Worm (Caenorhabditis elegans) whole organism, young adult: Measurements from ENCODE around the gene ctns-1.

Source experiments
- B0261.1 ChIP-seq: sonication (generic microtip); optimal IDR thresholded peaks from 2 replicates; lab custom pipeline; 2016; ENCODE audit warnings: mild to moderate bottlenecking, missing genetic modification characterization, moderate library complexity, missing compliant biosample characterization
- B0336.3 ChIP-seq: fragments of 200-800 bp; sonication (Bioruptor generic); IDR thresholded peaks from 2 replicates; pipeline ENCODE4 v1.3.6; 2022; ENCODE audit warnings: missing genetic modification characterization, missing compliant biosample characterization
- F10E7.11 ChIP-seq: sonication (generic microtip); optimal IDR thresholded peaks from 2 replicates; lab custom pipeline; 2017; ENCODE audit warnings: mild to moderate bottlenecking, missing genetic modification characterization, moderate library complexity, missing compliant biosample characterization
- F22D6.2 ChIP-seq: sonication (generic microtip); optimal IDR thresholded peaks from 2 replicates; lab custom pipeline; 2016; ENCODE audit warnings: mild to moderate bottlenecking, missing genetic modification characterization, missing compliant biosample characterization
- F23B12.7 ChIP-seq: sonication (generic microtip); optimal IDR thresholded peaks from 2 replicates; lab custom pipeline; 2017; ENCODE audit warnings: missing genetic modification characterization, mild to moderate bottlenecking, missing compliant biosample characterization, antibody characterized with exemption, moderate library complexity; ENCODE audit not compliant: insufficient read depth
- F33H1.4 ChIP-seq: fragments of 200-800 bp; sonication (Bioruptor generic); IDR thresholded peaks from 2 replicates; pipeline ENCODE4 v1.3.6; 2022; ENCODE audit warnings: missing genetic modification reagents, missing genetic modification characterization, missing compliant biosample characterization
- F37B4.10 ChIP-seq: fragments of 200-800 bp; sonication (Bioruptor generic); IDR thresholded peaks from 2 replicates; pipeline ENCODE4 v1.3.6; 2022; ENCODE audit warnings: missing genetic modification characterization, missing compliant biosample characterization
- F49E8.2 ChIP-seq: sonication (generic microtip); optimal IDR thresholded peaks from 3 replicates; lab custom pipeline; 2017; ENCODE audit warnings: missing genetic modification characterization, mild to moderate bottlenecking, missing compliant biosample characterization, antibody characterized with exemption, moderate library complexity; ENCODE audit not compliant: insufficient read depth
- Y53G8AR.9 ChIP-seq: fragments of 200-800 bp; sonication (Bioruptor generic); conservative IDR thresholded peaks from 2 replicates; pipeline ENCODE4 v1.3.6; 2022; ENCODE audit warnings: missing genetic modification reagents, missing genetic modification characterization, missing compliant biosample characterization
- Y56A3A.18 ChIP-seq: fragments of 200-800 bp; sonication (Bioruptor generic); IDR thresholded peaks from 2 replicates; pipeline ENCODE4 v1.3.6; 2022; ENCODE audit warnings: missing genetic modification reagents, missing genetic modification characterization, missing compliant biosample characterization
- Y79H2A.3 ChIP-seq: fragments of 200-800 bp; sonication (Bioruptor generic); conservative IDR thresholded peaks from 2 replicates; pipeline ENCODE4 v1.3.6; 2022; ENCODE audit warnings: missing genetic modification reagents, missing genetic modification characterization, missing compliant biosample characterization
- ama-1 ChIP-seq, 3 experiments: fragments of 150-350 bp in 1 of 3; sonication (generic microtip) in 2 of 3; optimal IDR thresholded peaks; 2 replicates each; lab custom pipeline; 2014 to 2018; ENCODE audit warnings: missing biosample characterization in 2 of 3, missing genetic modification characterization in 2 of 3, missing genetic modification reagents in 2 of 3
- aptf-3 ChIP-seq: fragments of 200-800 bp; sonication (Bioruptor generic); IDR thresholded peaks from 2 replicates; pipeline ENCODE4 v1.3.6; 2022; ENCODE audit warnings: missing genetic modification characterization, missing compliant biosample characterization
- athp-1 ChIP-seq: sonication (generic microtip); optimal IDR thresholded peaks from 2 replicates; lab custom pipeline; 2017; ENCODE audit warnings: mild to moderate bottlenecking, missing genetic modification characterization, missing compliant biosample characterization
- attf-3 ChIP-seq: fragments of 200-800 bp; sonication (Bioruptor generic); conservative IDR thresholded peaks from 2 replicates; pipeline ENCODE4 v1.3.6; 2022; ENCODE audit warnings: missing genetic modification reagents, missing genetic modification characterization, missing compliant biosample characterization
- bed-2 ChIP-seq: fragments of 200-800 bp; sonication (Bioruptor generic); IDR thresholded peaks from 2 replicates; pipeline ENCODE4 v1.3.6; 2022; ENCODE audit warnings: missing genetic modification reagents, missing genetic modification characterization, missing compliant biosample characterization
- cebp-1 ChIP-seq, 2 experiments: fragments of 200-800 bp in 1 of 2; sonication (Bioruptor generic) in 1 of 2; sonication (generic microtip) in 1 of 2; IDR thresholded peaks in 1 of 2; optimal IDR thresholded peaks in 1 of 2; 2 replicates each; pipeline versions ENCODE4 v1.3.6 to Lab custom; 2017 to 2022; ENCODE audit warnings: missing compliant biosample characterization in 2 of 2, missing genetic modification characterization in 2 of 2, mild to moderate bottlenecking in 1 of 2, missing genetic modification reagents in 1 of 2, moderate library complexity in 1 of 2
- ceh-58 ChIP-seq: fragments of 200-800 bp; sonication (Bioruptor generic); IDR thresholded peaks from 2 replicates; pipeline ENCODE4 v1.3.6; 2022; ENCODE audit warnings: missing genetic modification characterization, missing compliant biosample characterization
- ceh-79 ChIP-seq: sonication (generic microtip); optimal IDR thresholded peaks from 2 replicates; lab custom pipeline; 2017; ENCODE audit warnings: mild to moderate bottlenecking, missing genetic modification characterization, missing compliant biosample characterization
- efl-1 ChIP-seq: fragments of 150-350 bp; optimal IDR thresholded peaks from 2 replicates; lab custom pipeline; 2014; ENCODE audit warnings: missing biosample characterization, missing genetic modification reagents, missing genetic modification characterization
- egl-18 ChIP-seq: fragments of 200-800 bp; sonication (Bioruptor generic); IDR thresholded peaks from 2 replicates; pipeline ENCODE4 v1.3.6; 2022; ENCODE audit warnings: missing genetic modification reagents, missing genetic modification characterization, missing compliant biosample characterization
- egl-44 ChIP-seq: fragments of 200-800 bp; sonication (Bioruptor generic); IDR thresholded peaks from 2 replicates; pipeline ENCODE4 v1.3.6; 2022; ENCODE audit warnings: missing genetic modification reagents, missing genetic modification characterization, missing compliant biosample characterization
- egrh-3 ChIP-seq: fragments of 200-800 bp; sonication (Bioruptor generic); IDR thresholded peaks from 2 replicates; pipeline ENCODE4 v1.3.6; 2022; ENCODE audit warnings: missing genetic modification reagents, missing genetic modification characterization, missing compliant biosample characterization
- ets-4 ChIP-seq: fragments of 200-800 bp; sonication (Bioruptor generic); optimal IDR thresholded peaks from 2 replicates; lab custom pipeline; 2018; ENCODE audit warnings: mild to moderate bottlenecking, missing genetic modification characterization, missing compliant biosample characterization
- fkh-3 ChIP-seq: sonication (generic microtip); optimal IDR thresholded peaks from 2 replicates; lab custom pipeline; 2016; ENCODE audit warnings: mild to moderate bottlenecking, missing genetic modification characterization, missing compliant biosample characterization
- him-1 ChIP-seq: sonication (generic microtip); optimal IDR thresholded peaks from 2 replicates; lab custom pipeline; 2016; ENCODE audit warnings: missing genotype, missing genetic modification reagents, missing genetic modification characterization, missing compliant biosample characterization
- hlh-12 ChIP-seq: sonication (generic microtip); optimal IDR thresholded peaks from 2 replicates; lab custom pipeline; 2016; ENCODE audit warnings: missing genetic modification characterization, missing compliant biosample characterization
- hlh-26 ChIP-seq: fragments of 200-800 bp; sonication (Bioruptor generic); conservative IDR thresholded peaks from 2 replicates; pipeline ENCODE4 v1.3.6; 2022; ENCODE audit warnings: missing genetic modification reagents, missing genetic modification characterization, missing compliant biosample characterization
- madf-10 ChIP-seq: sonication (generic microtip); optimal IDR thresholded peaks from 2 replicates; lab custom pipeline; 2016; ENCODE audit warnings: mild to moderate bottlenecking, missing genetic modification characterization, missing compliant biosample characterization
- mxl-1 ChIP-seq: sonication (generic microtip); optimal IDR thresholded peaks from 2 replicates; lab custom pipeline; 2016; ENCODE audit warnings: missing genetic modification characterization, missing compliant biosample characterization
- nfya-1 ChIP-seq: sonication (generic microtip); optimal IDR thresholded peaks from 2 replicates; lab custom pipeline; 2017; ENCODE audit warnings: antibody characterized with exemption, missing compliant biosample characterization, missing genetic modification characterization, borderline replicate concordance; ENCODE audit not compliant: insufficient read depth
- nhr-179 ChIP-seq: sonication (generic microtip); optimal IDR thresholded peaks from 2 replicates; lab custom pipeline; 2016; ENCODE audit warnings: mild to moderate bottlenecking, missing genetic modification characterization, missing compliant biosample characterization
- nhr-27 ChIP-seq: fragments of 200-800 bp; sonication (Bioruptor generic); optimal IDR thresholded peaks from 2 replicates; lab custom pipeline; 2018; ENCODE audit warnings: mild to moderate bottlenecking, missing genetic modification characterization, moderate library complexity, missing compliant biosample characterization
- nhr-80 ChIP-seq: sonication (generic microtip); optimal IDR thresholded peaks from 2 replicates; lab custom pipeline; 2016; ENCODE audit warnings: missing genetic modification characterization, missing compliant biosample characterization
- nhr-90 ChIP-seq: sonication (generic microtip); optimal IDR thresholded peaks from 2 replicates; lab custom pipeline; 2016; ENCODE audit warnings: missing genotype, mild to moderate bottlenecking, missing genetic modification characterization, missing compliant biosample characterization
- pha-4 ChIP-seq: fragments of 150-350 bp; sonication (generic microtip); optimal IDR thresholded peaks from 2 replicates; lab custom pipeline; 2014; ENCODE audit warnings: missing biosample characterization, missing genetic modification reagents, missing genetic modification characterization
- rcor-1 ChIP-seq: fragments of 200-800 bp; sonication (Bioruptor generic); IDR thresholded peaks from 2 replicates; pipeline ENCODE4 v1.3.6; 2022; ENCODE audit warnings: missing genetic modification reagents, missing genetic modification characterization, missing compliant biosample characterization
- snpc-1.1 ChIP-seq: sonication (generic microtip); optimal IDR thresholded peaks from 2 replicates; lab custom pipeline; 2017; ENCODE audit warnings: missing genetic modification characterization, mild to moderate bottlenecking, missing compliant biosample characterization, antibody characterized with exemption, moderate library complexity, missing genotype, missing genetic modification reagents; ENCODE audit not compliant: insufficient read depth
- snpc-4 ChIP-seq, 5 experiments: fragments of 150-350 bp in 1 of 5; sonication (generic microtip) in 4 of 5; optimal IDR thresholded peaks; 2 replicates each; lab custom pipeline; 2014 to 2018; ENCODE audit warnings: missing genetic modification characterization in 5 of 5, missing biosample characterization in 3 of 5, antibody characterized with exemption in 2 of 5, mild to moderate bottlenecking in 2 of 5, missing compliant biosample characterization in 2 of 5, missing genotype in 2 of 5, moderate library complexity in 2 of 5, missing genetic modification reagents in 1 of 5
- somi-1 ChIP-seq: fragments of 200-800 bp; sonication (Bioruptor generic); optimal IDR thresholded peaks from 2 replicates; lab custom pipeline; 2018; ENCODE audit warnings: mild to moderate bottlenecking, missing genetic modification characterization, missing compliant biosample characterization
- sptf-2 ChIP-seq: fragments of 200-800 bp; sonication (Bioruptor generic); optimal IDR thresholded peaks from 2 replicates; lab custom pipeline; 2018; ENCODE audit warnings: mild to moderate bottlenecking, missing genetic modification characterization, missing compliant biosample characterization
- tlf-1 ChIP-seq: fragments of 200-800 bp; sonication (Bioruptor generic); optimal IDR thresholded peaks from 2 replicates; lab custom pipeline; 2018; ENCODE audit warnings: mild to moderate bottlenecking, missing genetic modification characterization, missing compliant biosample characterization
- unc-130 ChIP-seq: sonication (generic microtip); optimal IDR thresholded peaks from 2 replicates; lab custom pipeline; 2016; ENCODE audit warnings: missing genetic modification reagents, missing genetic modification characterization, missing compliant biosample characterization
- unc-62 ChIP-seq: fragments of 150-350 bp; optimal IDR thresholded peaks from 2 replicates; lab custom pipeline; 2014; ENCODE audit warnings: missing biosample characterization, missing genetic modification reagents, missing genetic modification characterization
- xnd-1 ChIP-seq: sonication (generic microtip); optimal IDR thresholded peaks from 2 replicates; lab custom pipeline; 2016; ENCODE audit warnings: missing genotype, missing genetic modification reagents, missing genetic modification characterization, missing compliant biosample characterization
- zim-3 ChIP-seq: sonication (generic microtip); optimal IDR thresholded peaks from 2 replicates; lab custom pipeline; 2017; ENCODE audit warnings: mild to moderate bottlenecking, missing genetic modification characterization, moderate library complexity, missing compliant biosample characterization
- ztf-18 ChIP-seq: sonication (generic microtip); optimal IDR thresholded peaks from 2 replicates; lab custom pipeline; 2016; ENCODE audit warnings: missing genotype, mild to moderate bottlenecking, missing genetic modification characterization, missing compliant biosample characterization
- ztf-6 ChIP-seq: fragments of 200-800 bp; sonication (Bioruptor generic); IDR thresholded peaks from 2 replicates; pipeline ENCODE4 v1.3.6; 2022; ENCODE audit warnings: missing genetic modification reagents, missing genetic modification characterization, missing compliant biosample characterization

ctns-1 gene

ce11 chrII:8124867-8125266 is 11.9 kb downstream of the ctns-1 start, which contains the start of gene ire-1 (continued):
- peak; percentile 45; the same call in 1 of the 2 replicates for TF ChIP-seq F33H1.4
- TF ChIP-seq sptf-2 (GFP tag; lab: Kevin White, UChicago) = no peak
- TF ChIP-seq nhr-179 (tag; lab: Kevin White, UChicago) = no peak
- TF ChIP-seq B0261.1 (tag; lab: Kevin White, UChicago) = no peak
- TF ChIP-seq attf-3 (GFP tag; lab: Robert Waterston, UW) = no peak
- TF ChIP-seq xnd-1 = no peak
- TF ChIP-seq snpc-1.1 = no peak
- no peak for TF ChIP-seq nfya-1 (tag; lab: Kevin White, UChicago)
- TF ChIP-seq somi-1 (GFP tag; lab: Kevin White, UChicago) = no peak
- TF ChIP-seq ceh-79 (tag; lab: Kevin White, UChicago) = no peak
- TF ChIP-seq F10E7.11 (tag; lab: Kevin White, UChicago) = no peak
- no peak for TF ChIP-seq snpc-4 (GFP tag; optimal IDR thresholded peaks at IDR 0.05; lab: Kevin White, UChicago)
- TF ChIP-seq snpc-4 (tag; optimal IDR thresholded peaks at IDR 0.05; lab: Kevin White, UChicago) = peak in 1 of 4 experiments; percentile 55
- no peak for TF ChIP-seq egrh-3 (GFP tag; lab: Robert Waterston, UW)
- TF ChIP-seq ztf-6 = no peak
- TF ChIP-seq ceh-58 (GFP tag; lab: Robert Waterston, UW) = no peak
- no peak for TF ChIP-seq unc-62 (GFP tag; lab: Kevin White, UChicago)
- no peak for TF ChIP-seq Y53G8AR.9 (GFP tag; lab: Robert Waterston, UW)
- TF ChIP-seq F49E8.2 (tag; lab: Kevin White, UChicago) = peak; percentile 63
- no peak for TF ChIP-seq Y79H2A.3
- peak; percentile 82 for TF ChIP-seq cebp-1 (GFP tag; IDR thresholded peaks at IDR 0.05; lab: Robert Waterston, UW)
- peak; percentile 92 for TF ChIP-seq cebp-1 (tag; optimal IDR thresholded peaks at IDR 0.05; lab: Kevin White, UChicago)
- TF ChIP-seq aptf-3 (GFP tag; lab: Robert Waterston, UW) = no peak
- TF ChIP-seq egl-44 (GFP tag; lab: Robert Waterston, UW) = no peak
- no peak for TF ChIP-seq madf-10 (tag; lab: Kevin White, UChicago)
- TF ChIP-seq nhr-90 (tag; lab: Kevin White, UChicago) = no peak
- TF ChIP-seq bed-2 (GFP tag; lab: Robert Waterston, UW) = no peak
- no peak for TF ChIP-seq F37B4.10 (GFP tag; lab: Robert Waterston, UW)
- TF ChIP-seq pha-4 (tag; lab: Kevin White, UChicago) = peak; percentile 73
- TF ChIP-seq unc-130 (GFP tag; lab: Kevin White, UChicago) = no peak
- no peak for TF ChIP-seq B0336.3 (GFP tag; lab: Robert Waterston, UW)
- no peak for TF ChIP-seq hlh-12
- no peak for TF ChIP-seq him-1
- TF ChIP-seq athp-1 (tag; lab: Kevin White, UChicago) = no peak
- no peak for TF ChIP-seq nhr-27 (tag; lab: Kevin White, UChicago)
- TF ChIP-seq ets-4 (GFP tag; lab: Kevin White, UChicago) = no peak
- TF ChIP-seq F23B12.7 = peak; percentile 64
- no peak for TF ChIP-seq zim-3 (tag; lab: Kevin White, UChicago)
- TF ChIP-seq fkh-3 = no peak
- no peak for TF ChIP-seq efl-1 (GFP tag; lab: Kevin White, UChicago)
- peak; percentile 28 for TF ChIP-seq ztf-18
- peak; percentile 61 for TF ChIP-seq nhr-80 (tag; lab: Kevin White, UChicago)
- TF ChIP-seq tlf-1 (GFP tag; lab: Kevin White, UChicago) = no peak
- TF ChIP-seq hlh-26 (GFP tag; lab: Robert Waterston, UW) = no peak
- no peak for TF ChIP-seq egl-18 (GFP tag; lab: Robert Waterston, UW)
- no peak for TF ChIP-seq F22D6.2 (tag; lab: Kevin White, UChicago)
- TF ChIP-seq ama-1 (optimal IDR thresholded peaks at IDR 0.05; lab: Kevin White, UChicago) = no peak
- no peak for TF ChIP-seq ama-1 (GFP tag; optimal IDR thresholded peaks at IDR 0.05; lab: Kevin White, UChicago)
- no peak for TF ChIP-seq rcor-1 (GFP tag; lab: Robert Waterston, UW)
- TF ChIP-seq mxl-1 (tag; lab: Kevin White, UChicago) = no peak
- TF ChIP-seq Y56A3A.18 (GFP tag; lab: Robert Waterston, UW) = no peak
